Fruit fly (Drosophila melanogaster) whole organism, embryonic: ENCODE measurements around the gene Cp18.
A peak's percentile ranks its signal among the peaks of the same experiment; 100 is the strongest.

ENCODE experiments used
- Antp ChIP-seq: fragments of 200-800 bp; sonication (Bioruptor generic); optimal IDR thresholded peaks from 3 replicates; lab custom pipeline; 2016; ENCODE audit warnings: missing biosample characterization, missing genetic modification characterization
- CG11560 ChIP-seq: fragments of 200-800 bp; sonication (Bioruptor generic); IDR thresholded peaks from 3 replicates; pipeline ENCODE4 v1.3.6; 2022; ENCODE audit warnings: missing biosample characterization, missing genetic modification characterization
- CG12155 ChIP-seq: fragments of 200-800 bp; sonication (Bioruptor generic); optimal IDR thresholded peaks from 3 replicates; lab custom pipeline; 2016; ENCODE audit warnings: missing biosample characterization, missing genetic modification characterization
- CG12219 ChIP-seq: fragments of 200-800 bp; sonication (Bioruptor generic); optimal IDR thresholded peaks from 3 replicates; lab custom pipeline; 2018; ENCODE audit warnings: missing biosample characterization, mild to moderate bottlenecking, missing genetic modification characterization
- CG13296 ChIP-seq: fragments of 200-800 bp; sonication (Bioruptor generic); optimal IDR thresholded peaks from 3 replicates; lab custom pipeline; 2018; ENCODE audit warnings: missing biosample characterization, mild to moderate bottlenecking, missing genetic modification characterization
- CG13775 ChIP-seq: fragments of 200-800 bp; sonication (Bioruptor generic); optimal IDR thresholded peaks from 3 replicates; lab custom pipeline; 2017; ENCODE audit warnings: missing biosample characterization, mild to moderate bottlenecking, missing genetic modification characterization
- CG15011 ChIP-seq: fragments of 200-800 bp; sonication (Bioruptor generic); optimal IDR thresholded peaks from 3 replicates; lab custom pipeline; 2018; ENCODE audit warnings: missing biosample characterization, mild to moderate bottlenecking, missing genetic modification characterization
- CG1529 ChIP-seq: fragments of 200-800 bp; sonication (Bioruptor generic); optimal IDR thresholded peaks from 3 replicates; lab custom pipeline; 2018; ENCODE audit warnings: missing biosample characterization, missing genetic modification characterization
- CG15514 ChIP-seq: fragments of 200-800 bp; sonication (Bioruptor generic); optimal IDR thresholded peaks from 3 replicates; lab custom pipeline; 2017; ENCODE audit warnings: missing biosample characterization, missing genetic modification characterization, mild to moderate bottlenecking, moderate library complexity, missing genetic modification reagents
- CG16813 ChIP-seq: fragments of 200-800 bp; sonication (Bioruptor generic); IDR thresholded peaks from 3 replicates; pipeline ENCODE4 v1.3.6; 2022; ENCODE audit warnings: missing biosample characterization, missing genetic modification characterization; ENCODE audit not compliant: partially characterized antibody
- CG17385 ChIP-seq: fragments of 200-800 bp; sonication (Bioruptor generic); optimal IDR thresholded peaks from 3 replicates; lab custom pipeline; 2018; ENCODE audit warnings: missing biosample characterization, mild to moderate bottlenecking, missing genetic modification characterization
- CG1792 ChIP-seq: fragments of 200-800 bp; sonication (Bioruptor generic); optimal IDR thresholded peaks from 2 replicates; lab custom pipeline; 2016; ENCODE audit warnings: missing biosample characterization, missing genetic modification characterization
- CG2120 ChIP-seq: fragments of 200-800 bp; sonication (Bioruptor generic); optimal IDR thresholded peaks from 3 replicates; lab custom pipeline; 2016; ENCODE audit warnings: missing biosample characterization, missing genetic modification characterization
- CG2678 ChIP-seq: fragments of 200-800 bp; sonication (Bioruptor generic); optimal IDR thresholded peaks from 3 replicates; lab custom pipeline; 2019; ENCODE audit warnings: missing biosample characterization, mild to moderate bottlenecking, missing genetic modification characterization, moderate library complexity
- CG2875 ChIP-seq: fragments of 200-800 bp; sonication (Bioruptor generic); optimal IDR thresholded peaks from 2 replicates; lab custom pipeline; 2017; ENCODE audit warnings: missing biosample characterization, mild to moderate bottlenecking, missing genetic modification characterization, missing genetic modification reagents
- CG30403 ChIP-seq: fragments of 200-800 bp; sonication (Bioruptor generic); optimal IDR thresholded peaks from 3 replicates; lab custom pipeline; 2016; ENCODE audit warnings: missing biosample characterization, missing genetic modification characterization
- CG32767 ChIP-seq: fragments of 200-800 bp; sonication (Bioruptor generic); IDR thresholded peaks from 2 replicates; pipeline ENCODE4 v1.3.6; 2022; ENCODE audit warnings: missing biosample characterization, missing genetic modification characterization
- CG34376 ChIP-seq: fragments of 200-800 bp; sonication (Bioruptor generic); optimal IDR thresholded peaks from 2 replicates; lab custom pipeline; 2018; ENCODE audit warnings: missing biosample characterization, mild to moderate bottlenecking, missing genetic modification characterization
- CG5180 ChIP-seq: fragments of 200-800 bp; sonication (Bioruptor generic); optimal IDR thresholded peaks from 3 replicates; lab custom pipeline; 2017; ENCODE audit warnings: missing biosample characterization, missing genetic modification characterization, mild to moderate bottlenecking, moderate library complexity, missing genetic modification reagents
- CG7839 ChIP-seq: fragments of 200-800 bp; sonication (Bioruptor generic); optimal IDR thresholded peaks from 3 replicates; lab custom pipeline; 2018; ENCODE audit warnings: missing biosample characterization, mild to moderate bottlenecking, missing genetic modification characterization, moderate library complexity
- CG8388 ChIP-seq: fragments of 200-800 bp; sonication (Bioruptor generic); optimal IDR thresholded peaks from 2 replicates; lab custom pipeline; 2019; ENCODE audit warnings: missing biosample characterization, mild to moderate bottlenecking, missing genetic modification characterization, moderate library complexity
- CG9437 ChIP-seq: fragments of 200-800 bp; sonication (Bioruptor generic); optimal IDR thresholded peaks from 2 replicates; lab custom pipeline; 2018; ENCODE audit warnings: missing biosample characterization, mild to moderate bottlenecking, missing genetic modification characterization
- CoRest ChIP-seq: fragments of 200-800 bp; sonication (Bioruptor generic); optimal IDR thresholded peaks from 3 replicates; lab custom pipeline; 2018; ENCODE audit warnings: missing biosample characterization, mild to moderate bottlenecking, missing genetic modification characterization, moderate library complexity
- Dbx ChIP-seq: fragments of 200-800 bp; sonication (Bioruptor generic); IDR thresholded peaks from 3 replicates; pipeline ENCODE4 v1.3.6; 2022; ENCODE audit warnings: missing biosample characterization, missing genetic modification characterization
- Dip2 ChIP-seq: fragments of 200-800 bp; sonication (Bioruptor generic); IDR thresholded peaks from 2 replicates; pipeline ENCODE4 v1.3.6; 2022; ENCODE audit warnings: missing biosample characterization, missing genetic modification characterization
- Dip3 ChIP-seq: fragments of 200-800 bp; sonication (Bioruptor generic); optimal IDR thresholded peaks from 3 replicates; lab custom pipeline; 2016; ENCODE audit warnings: missing biosample characterization, missing genetic modification characterization
- Ets65A ChIP-seq: fragments of 200-800 bp; sonication (Bioruptor generic); peaks from one replicate; lab custom pipeline; 2016; ENCODE audit warnings: missing biosample characterization, missing genetic modification characterization
- Lhr ChIP-seq: fragments of 200-800 bp; sonication (Bioruptor generic); optimal IDR thresholded peaks from 3 replicates; lab custom pipeline; 2017; ENCODE audit warnings: mild to moderate bottlenecking, missing biosample characterization, missing genetic modification reagents, missing genetic modification characterization
- Lpt ChIP-seq: fragments of >200 bp; optimal IDR thresholded peaks from 2 replicates; lab custom pipeline; 2018; ENCODE audit warnings: missing biosample characterization, missing genetic modification characterization
- Max ChIP-seq: fragments of 200-800 bp; sonication (Bioruptor generic); optimal IDR thresholded peaks from 2 replicates; lab custom pipeline; 2016; ENCODE audit warnings: missing biosample characterization, mild to moderate bottlenecking, missing genetic modification characterization
- Med ChIP-seq: fragments of 200-800 bp; sonication (Bioruptor generic); peaks from one replicate; lab custom pipeline; 2016; ENCODE audit warnings: missing biosample characterization, missing genetic modification characterization, mild to moderate bottlenecking, inconsistent platforms, moderate library complexity
- Myb ChIP-seq: fragments of 200-800 bp; sonication (Bioruptor generic); optimal IDR thresholded peaks from 2 replicates; lab custom pipeline; 2016; ENCODE audit warnings: missing biosample characterization, missing genetic modification characterization
- PHDP ChIP-seq: fragments of 200-800 bp; sonication (Bioruptor generic); optimal IDR thresholded peaks from 3 replicates; lab custom pipeline; 2018; ENCODE audit warnings: missing biosample characterization, mild to moderate bottlenecking, missing genetic modification characterization, moderate library complexity
- Spps ChIP-seq: fragments of 200-800 bp; sonication (Bioruptor generic); optimal IDR thresholded peaks from 2 replicates; lab custom pipeline; 2018; ENCODE audit warnings: missing biosample characterization, mild to moderate bottlenecking, missing genetic modification characterization
- Stat92E ChIP-seq, 3 experiments: fragments of >200 bp in 2 of 3; fragments of 200-800 bp in 1 of 3; sonication (Bioruptor generic) in 1 of 3; optimal IDR thresholded peaks; 2 replicates each; lab custom pipeline; 2017 to 2019; ENCODE audit warnings: missing biosample characterization in 3 of 3, missing genetic modification characterization in 3 of 3, mild to moderate bottlenecking in 1 of 3, moderate library complexity in 1 of 3
- Taf1 ChIP-seq: fragments of 200-800 bp; sonication (Bioruptor generic); IDR thresholded peaks from 2 replicates; pipeline ENCODE4 v1.3.6; 2022; ENCODE audit warnings: missing biosample characterization, missing genetic modification characterization
- dm ChIP-seq: fragments of 200-800 bp; sonication (Bioruptor generic); optimal IDR thresholded peaks from 3 replicates; lab custom pipeline; 2016; ENCODE audit warnings: missing biosample characterization, missing genetic modification characterization
- esg ChIP-seq: fragments of 200-800 bp; sonication (Bioruptor generic); conservative IDR thresholded peaks from 2 replicates; pipeline ENCODE4 v1.3.6; 2022; ENCODE audit warnings: missing biosample characterization, missing genetic modification characterization
- fd102C ChIP-seq: fragments of 200-800 bp; sonication (Bioruptor generic); optimal IDR thresholded peaks from 2 replicates; lab custom pipeline; 2018; ENCODE audit warnings: missing biosample characterization, mild to moderate bottlenecking, missing genetic modification characterization, moderate library complexity
- fd3F ChIP-seq: fragments of 200-800 bp; sonication (Bioruptor generic); optimal IDR thresholded peaks from 2 replicates; lab custom pipeline; 2018; ENCODE audit warnings: missing biosample characterization, mild to moderate bottlenecking, missing genetic modification characterization, moderate library complexity
- fu2 ChIP-seq: fragments of 200-800 bp; sonication (Bioruptor generic); optimal IDR thresholded peaks from 2 replicates; lab custom pipeline; 2016; ENCODE audit warnings: missing biosample characterization, missing genetic modification characterization
- h ChIP-seq: fragments of >200 bp; optimal IDR thresholded peaks from 2 replicates; lab custom pipeline; 2017
- ham ChIP-seq: fragments of 200-800 bp; sonication (Bioruptor generic); IDR thresholded peaks from 2 replicates; pipeline ENCODE4 v1.3.6; 2022; ENCODE audit warnings: missing biosample characterization, missing genetic modification characterization
- hkb ChIP-seq, 2 experiments: fragments of 200-800 bp in 1 of 2; fragments of >200 bp in 1 of 2; sonication (Bioruptor generic) in 1 of 2; IDR thresholded peaks in 1 of 2; optimal IDR thresholded peaks in 1 of 2; 2 replicates each; pipeline versions ENCODE4 v1.3.6 to Lab custom; 2017 to 2022; ENCODE audit warnings: missing biosample characterization in 1 of 2, missing genetic modification characterization in 1 of 2
- insv ChIP-seq, 2 experiments: fragments of 200-800 bp; sonication (Bioruptor generic); optimal IDR thresholded peaks; 3 replicates each; lab custom pipeline; 2016 to 2018; ENCODE audit warnings: missing biosample characterization in 2 of 2, missing genetic modification characterization in 2 of 2
- nmo ChIP-seq: fragments of 200-800 bp; sonication (Bioruptor generic); optimal IDR thresholded peaks from 2 replicates; lab custom pipeline; 2018; ENCODE audit warnings: missing biosample characterization, mild to moderate bottlenecking, missing genetic modification characterization, moderate library complexity
- pita ChIP-seq: fragments of 200-800 bp; sonication (Bioruptor generic); optimal IDR thresholded peaks from 2 replicates; lab custom pipeline; 2017; ENCODE audit warnings: missing biosample characterization, mild to moderate bottlenecking, missing genetic modification characterization
- sc ChIP-seq, 3 experiments: fragments of >200 bp in 2 of 3; fragments of 200-800 bp in 1 of 3; sonication (Bioruptor generic) in 1 of 3; optimal IDR thresholded peaks; 2 replicates in 2 of 3; 3 replicates in 1 of 3; lab custom pipeline; 2017; ENCODE audit warnings: mild to moderate bottlenecking in 1 of 3, missing biosample characterization in 1 of 3, missing genetic modification characterization in 1 of 3, missing genetic modification reagents in 1 of 3
- scrt ChIP-seq: fragments of 200-800 bp; sonication (Bioruptor generic); optimal IDR thresholded peaks from 2 replicates; lab custom pipeline; 2018; ENCODE audit warnings: missing biosample characterization, mild to moderate bottlenecking, missing genetic modification characterization, moderate library complexity
- tap ChIP-seq: fragments of 200-800 bp; optimal IDR thresholded peaks from 3 replicates; lab custom pipeline; 2019; ENCODE audit warnings: missing biosample characterization, mild to moderate bottlenecking, missing genetic modification characterization, moderate library complexity

Cp18 gene

dm6 chr3L:8767876-8768275 is 41.3 kb downstream of the Cp18 start (continued):
- TF ChIP-seq CG13775 (GFP tag; lab: Kevin White, UChicago): peak; percentile 50
- TF ChIP-seq Lpt (GFP tag; lab: Kevin White, UChicago): no peak
- TF ChIP-seq Antp (GFP tag; lab: Kevin White, UChicago): peak; percentile 31
- TF ChIP-seq h: no peak
- no peak for TF ChIP-seq Spps (tag; lab: Kevin White, UChicago)
- peak; percentile 72 for TF ChIP-seq CG7839 (tag; lab: Kevin White, UChicago)
- peak; percentile 28 for TF ChIP-seq scrt (GFP tag; lab: Kevin White, UChicago)
- TF ChIP-seq CG17385 (GFP tag; lab: Kevin White, UChicago): peak; percentile 23
- TF ChIP-seq CG15011 (GFP tag; lab: Kevin White, UChicago): peak; percentile 7
- no peak for TF ChIP-seq fd102C (GFP tag; lab: Kevin White, UChicago)
- peak; percentile 85 for TF ChIP-seq Med
- TF ChIP-seq dm (GFP tag; lab: Kevin White, UChicago): no peak
- TF ChIP-seq pita (GFP tag; lab: Kevin White, UChicago): no peak
- no peak for TF ChIP-seq hkb (optimal IDR thresholded peaks at IDR 0.05; lab: Kevin White, UChicago)
- TF ChIP-seq hkb (GFP tag; IDR thresholded peaks at IDR 0.05; lab: Robert Waterston, UW): no peak
- peak; percentile 59 for TF ChIP-seq PHDP (tag; lab: Kevin White, UChicago)
- TF ChIP-seq fd3F (GFP tag; lab: Kevin White, UChicago): peak; percentile 29
- peak; percentile 34; the same call in 1 of the 3 replicates for TF ChIP-seq Dbx (GFP tag; lab: Robert Waterston, UW)
- no peak for TF ChIP-seq Taf1 (GFP tag; lab: Robert Waterston, UW)
- no peak for TF ChIP-seq CG1792
- no peak for TF ChIP-seq CG16813 (GFP tag; lab: Robert Waterston, UW)
- TF ChIP-seq Myb (GFP tag; lab: Kevin White, UChicago): peak; percentile 52
- peak; percentile 35 for TF ChIP-seq CG12219 (GFP tag; lab: Kevin White, UChicago)
- peak; percentile 81 for TF ChIP-seq CG2120 (GFP tag; lab: Kevin White, UChicago)
- peak; percentile 8 for TF ChIP-seq CG34376 (GFP tag; lab: Kevin White, UChicago)
- TF ChIP-seq Ets65A (GFP tag; lab: Kevin White, UChicago): peak; percentile 76
- TF ChIP-seq CG9437: peak; percentile 70
- TF ChIP-seq CG1529 (GFP tag; lab: Kevin White, UChicago): no peak
- 0 out of 3 replicates have a peak, but pooled peaks have one; percentile 30 for TF ChIP-seq CG11560 (tag; lab: Robert Waterston, UW)
- peak; percentile 76 for TF ChIP-seq CG2678 (tag; lab: Kevin White, UChicago)
- TF ChIP-seq sc (optimal IDR thresholded peaks at IDR 0.05; lab: Kevin White, UChicago): no peak
- TF ChIP-seq sc (GFP tag; optimal IDR thresholded peaks at IDR 0.05; lab: Kevin White, UChicago): no peak
- peak; percentile 74 for TF ChIP-seq CG8388 (GFP tag; lab: Kevin White, UChicago)
- TF ChIP-seq Max (GFP tag; lab: Kevin White, UChicago): peak; percentile 32
- TF ChIP-seq CG30403 (GFP tag; lab: Kevin White, UChicago): peak; percentile 69
- TF ChIP-seq esg (GFP tag; lab: Robert Waterston, UW): peak; percentile 40; the same call in 1 of the 2 replicates
- peak; percentile 36 for TF ChIP-seq CG13296 (GFP tag; lab: Kevin White, UChicago)
- TF ChIP-seq CoRest (tag; lab: Kevin White, UChicago): peak; percentile 67
- TF ChIP-seq CG2875 (GFP tag; lab: Kevin White, UChicago): no peak
- peak; percentile 46 for TF ChIP-seq Dip3 (GFP tag; lab: Kevin White, UChicago)
- TF ChIP-seq Stat92E (GFP tag; optimal IDR thresholded peaks at IDR 0.05; lab: Kevin White, UChicago): no peak
- peak; percentile 27 for TF ChIP-seq CG15514 (GFP tag; lab: Kevin White, UChicago)
- peak; percentile 3 for TF ChIP-seq CG5180
- no peak for TF ChIP-seq ham
- no peak for TF ChIP-seq tap (tag; lab: Kevin White, UChicago)
- no peak for TF ChIP-seq Lhr (GFP tag; lab: Kevin White, UChicago)
- TF ChIP-seq CG12155 (GFP tag; lab: Kevin White, UChicago): peak; percentile 23
- TF ChIP-seq Dip2 (GFP tag; lab: Robert Waterston, UW): no peak
- peak; percentile 48; the same call in 1 of the 2 replicates for TF ChIP-seq CG32767 (GFP tag; lab: Robert Waterston, UW)
- TF ChIP-seq fu2 (GFP tag; lab: Kevin White, UChicago): peak; percentile 46
- TF ChIP-seq nmo (GFP tag; lab: Kevin White, UChicago): peak; percentile 39
- no peak for TF ChIP-seq insv (GFP tag; optimal IDR thresholded peaks at IDR 0.05; lab: Kevin White, UChicago)
